Worm (Caenorhabditis elegans): Measurements from ENCODE around the gene clec-250.

- TF ChIP-seq pha-4 (tag; optimal IDR thresholded peaks at IDR 0.05) (no peak), elt-1 (tag; optimal IDR thresholded peaks at IDR 0.05; ENCODE audit: borderline replicate concordance, insufficient read depth) (no peak), nhr-76 (tag; optimal IDR thresholded peaks at IDR 0.05) (no peak)
Observed at ce11 chrV:18724076-18724475, 17.9 kb downstream of the clec-250 start.

Measured in whole organism, mixed stage, embryonic.